Fruit fly (Drosophila melanogaster) whole organism, embryonic: Measurements from ENCODE around the gene CG14646.

Source experiments
- Aef1 ChIP-seq: fragments of 200-800 bp; sonication (Bioruptor generic); IDR thresholded peaks from 3 replicates; pipeline ENCODE4 v1.3.6; 2022; ENCODE audit warnings: missing biosample characterization, missing genetic modification characterization
- Atf3 ChIP-seq: fragments of 200-800 bp; sonication (Bioruptor generic); optimal IDR thresholded peaks from 3 replicates; lab custom pipeline; 2016; ENCODE audit warnings: missing biosample characterization, missing genetic modification characterization
- C15 ChIP-seq: fragments of 200-800 bp; sonication (Bioruptor generic); IDR thresholded peaks from 3 replicates; pipeline ENCODE4 v1.3.6; 2022; ENCODE audit warnings: missing biosample characterization, missing genetic modification characterization
- CG10147 ChIP-seq: fragments of 200-800 bp; sonication (Bioruptor generic); optimal IDR thresholded peaks from 2 replicates; lab custom pipeline; 2019; ENCODE audit warnings: missing biosample characterization, mild to moderate bottlenecking, missing genetic modification characterization, moderate library complexity
- CG10654 ChIP-seq: fragments of 200-800 bp; sonication (Bioruptor generic); optimal IDR thresholded peaks from 2 replicates; lab custom pipeline; 2016; ENCODE audit warnings: missing biosample characterization, missing genetic modification characterization
- CG15696 ChIP-seq: fragments of 200-800 bp; sonication (Bioruptor generic); optimal IDR thresholded peaks from 2 replicates; lab custom pipeline; 2019; ENCODE audit warnings: missing biosample characterization, mild to moderate bottlenecking, missing genetic modification characterization, moderate library complexity
- CG17612 ChIP-seq: fragments of 200-800 bp; sonication (Bioruptor generic); IDR thresholded peaks from 2 replicates; pipeline ENCODE4 v1.3.6; 2022; ENCODE audit warnings: missing biosample characterization, missing genetic modification characterization
- CG17829 ChIP-seq: fragments of 200-800 bp; optimal IDR thresholded peaks from 2 replicates; lab custom pipeline; 2019; ENCODE audit warnings: missing biosample characterization, mild to moderate bottlenecking, missing genetic modification characterization, moderate library complexity
- CG2120 ChIP-seq: fragments of 200-800 bp; sonication (Bioruptor generic); optimal IDR thresholded peaks from 3 replicates; lab custom pipeline; 2016; ENCODE audit warnings: missing biosample characterization, missing genetic modification characterization
- CG3065 ChIP-seq: fragments of 200-800 bp; sonication (Bioruptor generic); optimal IDR thresholded peaks from 2 replicates; lab custom pipeline; 2016; ENCODE audit warnings: missing biosample characterization, missing genetic modification characterization
- CG31441 ChIP-seq: fragments of 200-800 bp; sonication (Bioruptor generic); IDR thresholded peaks from 2 replicates; pipeline ENCODE4 v1.3.6; 2022; ENCODE audit warnings: missing biosample characterization, missing genetic modification characterization
- CG32767 ChIP-seq: fragments of 200-800 bp; sonication (Bioruptor generic); IDR thresholded peaks from 2 replicates; pipeline ENCODE4 v1.3.6; 2022; ENCODE audit warnings: missing biosample characterization, missing genetic modification characterization
- CG34422 ChIP-seq: fragments of 200-800 bp; sonication (Bioruptor generic); IDR thresholded peaks from 3 replicates; pipeline ENCODE4 v1.3.6; 2022; ENCODE audit warnings: missing biosample characterization, missing genetic modification characterization
- CG3838 ChIP-seq: fragments of 200-800 bp; sonication (Bioruptor generic); optimal IDR thresholded peaks from 3 replicates; lab custom pipeline; 2016; ENCODE audit warnings: missing biosample characterization, missing genetic modification characterization
- CG6791 ChIP-seq: fragments of 200-800 bp; sonication (Bioruptor generic); IDR thresholded peaks from 3 replicates; pipeline ENCODE4 v1.3.6; 2022; ENCODE audit warnings: missing biosample characterization, missing genetic modification characterization; ENCODE audit not compliant: partially characterized antibody
- CG6854 ChIP-seq: fragments of 200-800 bp; sonication (Bioruptor generic); optimal IDR thresholded peaks from 3 replicates; lab custom pipeline; 2017; ENCODE audit warnings: missing biosample characterization, mild to moderate bottlenecking, missing genetic modification characterization
- CG7271 ChIP-seq: fragments of 200-800 bp; sonication (Bioruptor generic); optimal IDR thresholded peaks from 2 replicates; lab custom pipeline; 2018; ENCODE audit warnings: missing biosample characterization, mild to moderate bottlenecking, missing genetic modification characterization, moderate library complexity
- CG7556 ChIP-seq: fragments of 200-800 bp; sonication (Bioruptor generic); optimal IDR thresholded peaks from 2 replicates; lab custom pipeline; 2017; ENCODE audit warnings: missing biosample characterization, mild to moderate bottlenecking, missing genetic modification characterization
- CG8765 ChIP-seq: fragments of 200-800 bp; sonication (Bioruptor generic); IDR thresholded peaks from 2 replicates; pipeline ENCODE4 v1.3.6; 2022; ENCODE audit warnings: missing biosample characterization, missing genetic modification characterization
- E2f1 ChIP-seq: fragments of 200-800 bp; sonication (Bioruptor generic); IDR thresholded peaks from 2 replicates; pipeline ENCODE4 v1.3.6; 2022; ENCODE audit warnings: missing biosample characterization, missing genetic modification characterization
- Hr39 ChIP-seq: fragments of >200 bp; optimal IDR thresholded peaks from 2 replicates; lab custom pipeline; 2017
- Hr51 ChIP-seq, 2 experiments: fragments of 200-800 bp; sonication (Bioruptor generic); optimal IDR thresholded peaks; 2 replicates in 1 of 2; 3 replicates in 1 of 2; lab custom pipeline; 2016 to 2018; ENCODE audit warnings: missing biosample characterization in 2 of 2, missing genetic modification characterization in 2 of 2, mild to moderate bottlenecking in 1 of 2, moderate library complexity in 1 of 2
- MBD-R2 ChIP-seq: fragments of 200-800 bp; sonication (Bioruptor generic); IDR thresholded peaks from 2 replicates; pipeline ENCODE4 v1.3.6; 2022; ENCODE audit warnings: missing biosample characterization, missing genetic modification characterization
- Nf-YB ChIP-seq: fragments of 200-800 bp; sonication (Bioruptor generic); optimal IDR thresholded peaks from 3 replicates; lab custom pipeline; 2019; ENCODE audit warnings: missing biosample characterization, mild to moderate bottlenecking, missing genetic modification characterization, moderate library complexity
- Nf-YC ChIP-seq: fragments of 200-800 bp; optimal IDR thresholded peaks from 3 replicates; lab custom pipeline; 2019; ENCODE audit warnings: missing biosample characterization, mild to moderate bottlenecking, missing genetic modification characterization, moderate library complexity
- Scr ChIP-seq: fragments of 200-800 bp; sonication (Bioruptor generic); IDR thresholded peaks from 2 replicates; pipeline ENCODE4 v1.3.6; 2022; ENCODE audit warnings: missing biosample characterization, missing genetic modification characterization; ENCODE audit not compliant: partially characterized antibody
- Tbp ChIP-seq: fragments of >200 bp; optimal IDR thresholded peaks from 2 replicates; lab custom pipeline; 2018; ENCODE audit warnings: missing biosample characterization, missing genetic modification characterization
- Trl ChIP-seq, 3 experiments: fragments of >200 bp in 2 of 3; fragments of 200-800 bp in 1 of 3; sonication (Bioruptor generic) in 1 of 3; optimal IDR thresholded peaks; 2 replicates in 1 of 3; 3 replicates in 2 of 3; lab custom pipeline; 2016 to 2017; ENCODE audit warnings: missing biosample characterization in 1 of 3, missing genetic modification characterization in 1 of 3
- ase ChIP-seq: fragments of 200-800 bp; sonication (Bioruptor generic); IDR thresholded peaks from 3 replicates; pipeline ENCODE4 v1.3.6; 2022; ENCODE audit warnings: missing biosample characterization, missing genetic modification characterization
- cad ChIP-seq: fragments of >200 bp; optimal IDR thresholded peaks from 2 replicates; lab custom pipeline; 2017; ENCODE audit warnings: missing biosample characterization, missing genetic modification characterization
- cg ChIP-seq: fragments of 200-800 bp; sonication (Bioruptor generic); optimal IDR thresholded peaks from 3 replicates; lab custom pipeline; 2019; ENCODE audit warnings: missing biosample characterization, mild to moderate bottlenecking, missing genetic modification characterization, moderate library complexity
- dan ChIP-seq: fragments of 200-800 bp; sonication (Bioruptor generic); IDR thresholded peaks from 2 replicates; pipeline ENCODE4 v1.3.6; 2022; ENCODE audit warnings: missing biosample characterization, missing genetic modification characterization
- ewg ChIP-seq: fragments of 200-800 bp; sonication (Bioruptor generic); optimal IDR thresholded peaks from 3 replicates; lab custom pipeline; 2017; ENCODE audit warnings: mild to moderate bottlenecking, missing biosample characterization, missing genetic modification reagents, missing genetic modification characterization
- gfzf ChIP-seq: fragments of 200-800 bp; sonication (Bioruptor generic); optimal IDR thresholded peaks from 2 replicates; lab custom pipeline; 2016; ENCODE audit warnings: missing biosample characterization, mild to moderate bottlenecking, missing genetic modification characterization, moderate library complexity
- gsb-n ChIP-seq: fragments of 200-800 bp; sonication (Bioruptor generic); optimal IDR thresholded peaks from 3 replicates; lab custom pipeline; 2018; ENCODE audit warnings: missing biosample characterization, mild to moderate bottlenecking, missing genetic modification characterization
- hkb ChIP-seq, 2 experiments: fragments of 200-800 bp in 1 of 2; fragments of >200 bp in 1 of 2; sonication (Bioruptor generic) in 1 of 2; IDR thresholded peaks in 1 of 2; optimal IDR thresholded peaks in 1 of 2; 2 replicates each; pipeline versions ENCODE4 v1.3.6 to Lab custom; 2017 to 2022; ENCODE audit warnings: missing biosample characterization in 1 of 2, missing genetic modification characterization in 1 of 2
- inv ChIP-seq: fragments of 200-800 bp; sonication (Bioruptor generic); IDR thresholded peaks from 2 replicates; pipeline ENCODE4 v1.3.6; 2022; ENCODE audit warnings: missing biosample characterization, missing genetic modification characterization; ENCODE audit not compliant: partially characterized antibody
- kni ChIP-seq: fragments of 200-800 bp; sonication (Bioruptor generic); optimal IDR thresholded peaks from 3 replicates; lab custom pipeline; 2017; ENCODE audit warnings: mild to moderate bottlenecking, missing biosample characterization, missing genetic modification reagents, missing genetic modification characterization
- luna ChIP-seq: fragments of 200-800 bp; sonication (Bioruptor generic); optimal IDR thresholded peaks from 2 replicates; lab custom pipeline; 2016; ENCODE audit warnings: missing biosample characterization, missing genetic modification characterization
- phol ChIP-seq: fragments of 200-800 bp; sonication (Bioruptor generic); optimal IDR thresholded peaks from 3 replicates; lab custom pipeline; 2018; ENCODE audit warnings: missing biosample characterization, mild to moderate bottlenecking, missing genetic modification characterization, moderate library complexity
- pros ChIP-seq: fragments of 200-800 bp; sonication (Bioruptor generic); optimal IDR thresholded peaks from 3 replicates; lab custom pipeline; 2019; ENCODE audit warnings: missing biosample characterization, mild to moderate bottlenecking, missing genetic modification characterization, moderate library complexity
- rib ChIP-seq: fragments of 200-800 bp; sonication (Bioruptor generic); IDR thresholded peaks from 2 replicates; pipeline ENCODE4 v1.3.6; 2022; ENCODE audit warnings: missing biosample characterization, missing genetic modification characterization
- salm ChIP-seq: fragments of 200-800 bp; sonication (Bioruptor generic); optimal IDR thresholded peaks from 2 replicates; lab custom pipeline; 2018; ENCODE audit warnings: missing biosample characterization, mild to moderate bottlenecking, missing genetic modification characterization
- seq ChIP-seq: fragments of 200-800 bp; sonication (Bioruptor generic); IDR thresholded peaks from 2 replicates; pipeline ENCODE4 v1.3.6; 2022; ENCODE audit warnings: missing biosample characterization, missing genetic modification characterization
- tll ChIP-seq, 2 experiments: fragments of 200-800 bp in 1 of 2; fragments of >200 bp in 1 of 2; sonication (Bioruptor generic) in 1 of 2; optimal IDR thresholded peaks; 2 replicates each; lab custom pipeline; 2017 to 2019; ENCODE audit warnings: missing biosample characterization in 2 of 2, missing genetic modification characterization in 2 of 2, mild to moderate bottlenecking in 1 of 2, moderate library complexity in 1 of 2
- unc-4 ChIP-seq: fragments of 200-800 bp; sonication (Bioruptor generic); IDR thresholded peaks from 2 replicates; pipeline ENCODE4 v1.3.6; 2022; ENCODE audit warnings: missing biosample characterization, missing genetic modification characterization; ENCODE audit not compliant: partially characterized antibody
- vfl ChIP-seq: fragments of 200-800 bp; sonication (Bioruptor generic); optimal IDR thresholded peaks from 2 replicates; lab custom pipeline; 2016; ENCODE audit warnings: missing biosample characterization, missing genetic modification characterization
- wek ChIP-seq: fragments of 200-800 bp; sonication (Bioruptor generic); optimal IDR thresholded peaks from 3 replicates; lab custom pipeline; 2018; ENCODE audit warnings: missing biosample characterization, mild to moderate bottlenecking, missing genetic modification characterization, moderate library complexity
- zen ChIP-seq: fragments of 200-800 bp; sonication (Bioruptor generic); optimal IDR thresholded peaks from 3 replicates; lab custom pipeline; 2018; ENCODE audit warnings: missing biosample characterization, mild to moderate bottlenecking, missing genetic modification characterization, moderate library complexity
- zf30C ChIP-seq: fragments of 200-800 bp; sonication (Bioruptor generic); optimal IDR thresholded peaks from 3 replicates; lab custom pipeline; 2018; ENCODE audit warnings: missing biosample characterization, mild to moderate bottlenecking, missing genetic modification characterization

Gene CG14646

DNA sequence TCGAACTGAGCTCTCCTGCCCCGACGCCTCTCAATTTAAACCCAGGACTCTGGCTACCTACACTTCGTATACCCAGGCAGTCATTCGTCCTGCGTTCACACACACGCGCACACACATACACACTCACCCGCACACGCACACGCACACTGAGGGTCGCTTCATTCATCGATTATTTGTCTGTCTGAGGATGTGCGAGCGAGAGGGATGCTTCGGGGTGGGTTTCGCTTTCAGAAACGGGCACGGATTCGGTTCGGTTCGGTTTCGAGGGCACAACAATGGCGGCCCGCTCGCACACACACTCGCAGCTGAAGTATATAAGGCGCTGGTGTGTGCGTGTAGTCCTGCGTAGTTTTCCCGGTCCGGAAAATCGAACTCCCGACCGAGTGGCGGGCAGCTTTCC lies 43.5 kb upstream of the CG14646 start, which contains the start of gene hkb (continued):
- TF ChIP-seq CG3838 (GFP tag; lab: Kevin White, UChicago): no peak
- peak; percentile 94 for TF ChIP-seq Nf-YC (tag; lab: Kevin White, UChicago)
- no peak for TF ChIP-seq unc-4 (GFP tag; lab: Robert Waterston, UW)
- peak; percentile 94 for TF ChIP-seq Nf-YB
- no peak for TF ChIP-seq Atf3 (GFP tag; lab: Kevin White, UChicago)
- no peak for TF ChIP-seq rib (GFP tag; lab: Robert Waterston, UW)
- no peak for TF ChIP-seq CG15696 (tag; lab: Kevin White, UChicago)
- peak; percentile 55 for TF ChIP-seq zen
- TF ChIP-seq C15 (GFP tag; lab: Robert Waterston, UW): no peak
- TF ChIP-seq kni: peak; percentile 34
- TF ChIP-seq pros (GFP tag; lab: Kevin White, UChicago): peak; percentile 41
- TF ChIP-seq ewg (GFP tag; lab: Kevin White, UChicago): peak; percentile 42
- TF ChIP-seq vfl (GFP tag; lab: Kevin White, UChicago): peak; percentile 6
- TF ChIP-seq CG6791 (GFP tag; lab: Robert Waterston, UW): 0 out of 3 replicates have a peak, but pooled peaks have one; percentile 10
- TF ChIP-seq tll (GFP tag; optimal IDR thresholded peaks at IDR 0.05; lab: Kevin White, UChicago): peak in 1 of 2 experiments; percentile 71
- no peak for TF ChIP-seq MBD-R2
- peak; percentile 95 for TF ChIP-seq cg (GFP tag; lab: Kevin White, UChicago)
- TF ChIP-seq gfzf (GFP tag; lab: Kevin White, UChicago): no peak
- TF ChIP-seq Tbp (GFP tag; lab: Kevin White, UChicago): no peak
- TF ChIP-seq CG10654 (GFP tag; lab: Kevin White, UChicago): no peak
- no peak for TF ChIP-seq Aef1
- no peak for TF ChIP-seq CG8765 (GFP tag; lab: Robert Waterston, UW)
- no peak for TF ChIP-seq Trl (optimal IDR thresholded peaks at IDR 0.05; lab: Kevin White, UChicago)
- TF ChIP-seq Trl (GFP tag; optimal IDR thresholded peaks at IDR 0.05; lab: Kevin White, UChicago): no peak
- no peak for TF ChIP-seq dan (GFP tag; lab: Robert Waterston, UW)
- no peak for TF ChIP-seq CG2120 (GFP tag; lab: Kevin White, UChicago)
- TF ChIP-seq CG17829 (tag; lab: Kevin White, UChicago): peak; percentile 5
- TF ChIP-seq CG34422: no peak
- peak; percentile 93 for TF ChIP-seq seq (GFP tag; lab: Robert Waterston, UW)
- TF ChIP-seq CG31441 (GFP tag; lab: Robert Waterston, UW): no peak
- TF ChIP-seq hkb (optimal IDR thresholded peaks at IDR 0.05; lab: Kevin White, UChicago): no peak
- peak; percentile 37; the same call in 1 of the 2 replicates for TF ChIP-seq hkb (GFP tag; IDR thresholded peaks at IDR 0.05; lab: Robert Waterston, UW)
- no peak for TF ChIP-seq luna (GFP tag; lab: Kevin White, UChicago)
- no peak for TF ChIP-seq CG7556
- TF ChIP-seq CG3065 (GFP tag; lab: Kevin White, UChicago): no peak
- TF ChIP-seq E2f1 (GFP tag; lab: Robert Waterston, UW): no peak
- TF ChIP-seq Hr39 (lab: Kevin White, UChicago): peak; percentile 83
- TF ChIP-seq phol (tag; lab: Kevin White, UChicago): peak; percentile 70
- no peak for TF ChIP-seq CG32767 (GFP tag; lab: Robert Waterston, UW)
- TF ChIP-seq Scr (GFP tag; lab: Robert Waterston, UW): no peak

DNA sequence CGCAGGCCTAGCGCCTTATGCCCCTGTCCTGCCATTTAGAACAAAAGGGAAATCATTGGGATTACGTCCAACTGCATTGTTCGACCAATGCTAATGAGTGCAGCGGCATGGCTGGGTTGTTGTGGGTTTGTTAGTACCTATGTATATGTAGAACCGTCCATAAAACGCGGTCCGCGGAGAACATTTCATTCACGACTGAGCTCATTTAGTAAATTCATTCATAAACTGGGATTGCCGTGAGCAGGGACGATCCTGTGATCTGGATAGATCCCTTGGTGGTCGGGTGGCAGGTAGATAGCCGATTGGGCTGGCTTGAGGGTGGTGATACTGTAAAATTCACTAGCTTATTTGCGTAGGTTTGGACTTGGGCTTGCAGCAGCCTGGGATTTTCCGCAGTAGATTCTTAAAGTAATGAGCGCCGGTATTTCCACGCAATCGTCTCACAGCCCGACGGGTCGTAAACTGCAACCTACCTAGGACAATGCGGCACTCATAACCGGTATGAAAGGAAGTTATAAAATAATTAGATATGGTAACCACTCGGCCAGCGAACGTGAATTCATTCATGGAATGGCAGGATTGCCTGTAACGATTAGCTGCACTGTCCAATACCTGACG lies 41.9 kb upstream of the CG14646 start:
- TF ChIP-seq inv: no peak
- TF ChIP-seq CG17612 (GFP tag; lab: Robert Waterston, UW): no peak
- TF ChIP-seq CG7271 (tag; lab: Kevin White, UChicago): peak; percentile 63
- no peak for TF ChIP-seq CG10147 (GFP tag; lab: Kevin White, UChicago)
- no peak for TF ChIP-seq gsb-n
- TF ChIP-seq salm (tag; lab: Kevin White, UChicago): no peak
- no peak for TF ChIP-seq zf30C (GFP tag; lab: Kevin White, UChicago)
- TF ChIP-seq Hr51 (GFP tag; optimal IDR thresholded peaks at IDR 0.05; lab: Kevin White, UChicago): no peak
- TF ChIP-seq tll (GFP tag; optimal IDR thresholded peaks at IDR 0.05; lab: Kevin White, UChicago): peak in 1 of 2 experiments; percentile 92
- no peak for TF ChIP-seq ase (GFP tag; lab: Robert Waterston, UW)
- no peak for TF ChIP-seq CG6854 (GFP tag; lab: Kevin White, UChicago)
- no peak for TF ChIP-seq wek (GFP tag; lab: Kevin White, UChicago)
- TF ChIP-seq cad: peak; percentile 97
